Worm (Caenorhabditis elegans): ENCODE data around the gene K07C11.8.

The K07C11.8 gene

DNA sequence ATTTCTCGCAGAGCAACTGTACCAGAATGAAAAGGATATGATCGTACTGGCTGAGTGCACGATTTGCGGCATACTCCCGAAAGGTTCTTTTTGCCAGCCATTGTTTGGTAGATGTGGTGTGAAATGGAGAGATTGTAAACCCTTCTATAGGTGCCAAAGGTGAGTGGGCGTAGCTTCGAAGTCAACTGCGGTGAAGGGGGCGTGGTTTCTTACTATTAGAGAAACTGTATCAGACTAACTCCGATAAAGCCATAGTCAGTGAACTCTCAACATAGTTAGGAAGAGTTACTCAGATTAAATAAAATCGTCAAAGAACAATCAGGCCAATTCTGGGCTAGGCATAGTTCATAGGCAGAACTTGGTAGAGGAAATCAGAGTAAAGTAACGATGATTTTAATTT is 40.3 kb downstream of the K07C11.8 start, which contains the start of gene F20D6.9:
TSS of gene F20D6.9 (minus strand) at position 101 of the 400 bp plus-strand sequence.
- no peak for TF ChIP-seq gmeb-2 (tag; optimal IDR thresholded peaks at IDR 0.05)
- no peak for TF ChIP-seq ttx-3 (tag; optimal IDR thresholded peaks at IDR 0.05)
- no peak for TF ChIP-seq nfya-1 (tag; optimal IDR thresholded peaks at IDR 0.05)
- no peak for TF ChIP-seq mec-3 (tag; optimal IDR thresholded peaks at IDR 0.05; ENCODE audit: borderline replicate concordance)
- TF ChIP-seq ceh-18 (tag; optimal IDR thresholded peaks at IDR 0.05), result no peak
- TF ChIP-seq ceh-2 (tag; optimal IDR thresholded peaks at IDR 0.05), result no peak
- no peak for TF ChIP-seq tbx-2 (tag; optimal IDR thresholded peaks at IDR 0.05)
- no peak for TF ChIP-seq K02D7.2 (tag; optimal IDR thresholded peaks at IDR 0.05)
- no peak for TF ChIP-seq ceh-24 (tag; optimal IDR thresholded peaks at IDR 0.05)
- TF ChIP-seq ceh-19 (GFP tag; optimal IDR thresholded peaks at IDR 0.05), result no peak
- no peak for TF ChIP-seq ahr-1 (tag; optimal IDR thresholded peaks at IDR 0.05)
- TF ChIP-seq hlh-30 (tag; optimal IDR thresholded peaks at IDR 0.05; ENCODE audit: insufficient read depth), result no peak
- no peak for TF ChIP-seq elt-4 (tag; optimal IDR thresholded peaks at IDR 0.05)
- TF ChIP-seq hlh-15 (tag; optimal IDR thresholded peaks at IDR 0.05), result no peak

DNA sequence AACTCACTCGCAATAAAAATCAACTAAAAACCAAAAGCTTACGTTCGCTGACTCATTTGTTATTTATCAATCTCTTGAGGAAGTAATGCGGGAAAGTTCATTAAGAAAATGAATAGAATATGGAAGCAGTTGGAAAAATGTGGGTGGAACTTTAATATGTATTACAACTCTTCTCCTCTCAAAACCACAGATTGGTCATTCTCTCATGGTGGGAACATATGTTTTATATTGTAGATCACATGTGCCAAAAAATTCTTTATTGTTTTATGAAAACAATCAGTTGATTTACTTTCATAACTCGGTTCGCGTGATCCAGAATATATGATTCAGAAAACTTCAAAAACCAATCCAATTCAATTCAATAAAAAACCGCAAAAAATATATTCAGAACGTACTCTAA is 46.0 kb downstream of the K07C11.8 start:
- TF ChIP-seq C38D4.7 (GFP tag; optimal IDR thresholded peaks at IDR 0.05), result no peak
- TF ChIP-seq elt-4 (tag; optimal IDR thresholded peaks at IDR 0.05), result no peak
- TF ChIP-seq ceh-30 (tag; optimal IDR thresholded peaks at IDR 0.05), result no peak
- TF ChIP-seq fkh-6 (tag; optimal IDR thresholded peaks at IDR 0.05), result no peak
- no peak for TF ChIP-seq madf-2 (tag; optimal IDR thresholded peaks at IDR 0.05)
- no peak for TF ChIP-seq unc-3 (GFP tag; conservative IDR thresholded peaks at IDR 0.05)
- TF ChIP-seq unc-3 (tag; optimal IDR thresholded peaks at IDR 0.05), result no peak
- no peak for TF ChIP-seq ceh-34 (tag; optimal IDR thresholded peaks at IDR 0.05)
- no peak for TF ChIP-seq ceh-48 (tag; optimal IDR thresholded peaks at IDR 0.05)
- TF ChIP-seq pha-4 (tag; optimal IDR thresholded peaks at IDR 0.05), result no peak
- TF ChIP-seq nhr-11 (tag; optimal IDR thresholded peaks at IDR 0.05), result no peak
- TF ChIP-seq ttx-3 (tag; optimal IDR thresholded peaks at IDR 0.05), result no peak
- no peak for TF ChIP-seq fax-1 (tag; optimal IDR thresholded peaks at IDR 0.05)
- TF ChIP-seq ceh-24 (tag; optimal IDR thresholded peaks at IDR 0.05), result no peak
- TF ChIP-seq Y22D7AL.16 (tag; optimal IDR thresholded peaks at IDR 0.05), result no peak
- TF ChIP-seq tbx-7 (tag; optimal IDR thresholded peaks at IDR 0.05), result no peak
- no peak for TF ChIP-seq hlh-30 (tag; optimal IDR thresholded peaks at IDR 0.05; ENCODE audit: insufficient read depth)
- no peak for TF ChIP-seq pag-3 (tag; optimal IDR thresholded peaks at IDR 0.05; ENCODE audit: borderline replicate concordance)

DNA sequence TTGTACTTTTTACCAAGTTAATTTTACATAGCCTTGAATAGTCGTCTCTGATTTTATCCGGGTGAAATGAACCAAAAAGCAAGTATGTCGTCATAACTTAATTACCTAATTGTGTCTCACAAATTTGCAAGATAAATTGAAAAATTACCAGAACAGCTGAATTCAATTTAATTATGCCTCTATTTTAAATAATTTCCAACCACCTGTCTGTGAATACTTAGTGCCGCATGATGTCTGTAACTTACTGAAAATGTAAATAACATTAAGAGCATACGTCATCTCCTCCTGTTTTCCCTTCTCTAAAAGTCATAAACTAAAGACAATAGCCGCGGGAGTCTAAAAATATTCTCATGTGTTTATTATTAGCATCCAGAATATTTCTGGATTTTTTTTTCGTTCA is 47.4 kb downstream of the K07C11.8 start:
- TF ChIP-seq unc-3 (GFP tag; conservative IDR thresholded peaks at IDR 0.05) (no peak), unc-3 (tag; optimal IDR thresholded peaks at IDR 0.05) (no peak), nhr-232 (tag; optimal IDR thresholded peaks at IDR 0.05) (no peak), ceh-9 (tag; optimal IDR thresholded peaks at IDR 0.05) (no peak), sox-4 (tag; optimal IDR thresholded peaks at IDR 0.05) (no peak), hlh-8 (tag; optimal IDR thresholded peaks at IDR 0.05) (no peak), fkh-10 (GFP tag; optimal IDR thresholded peaks at IDR 0.05) (no peak), unc-86 (tag; optimal IDR thresholded peaks at IDR 0.05) (no peak), eyg-1 (tag; optimal IDR thresholded peaks at IDR 0.05) (no peak), gmeb-2 (tag; optimal IDR thresholded peaks at IDR 0.05) (no peak), K09A11.1 (tag; optimal IDR thresholded peaks at IDR 0.05; ENCODE audit: insufficient read depth) (no peak), ceh-34 (tag; optimal IDR thresholded peaks at IDR 0.05) (no peak), lin-11 (tag; optimal IDR thresholded peaks at IDR 0.05) (no peak), ceh-31 (tag; optimal IDR thresholded peaks at IDR 0.05) (no peak), ceh-2 (tag; optimal IDR thresholded peaks at IDR 0.05) (no peak), pros-1 (tag; optimal IDR thresholded peaks at IDR 0.05) (no peak), tbx-7 (tag; optimal IDR thresholded peaks at IDR 0.05) (no peak), hlh-30 (tag; optimal IDR thresholded peaks at IDR 0.05; ENCODE audit: insufficient read depth) (no peak)
